Worm (Caenorhabditis elegans) whole organism, early embryonic: ENCODE measurements around the gene B0524.6.

Experiments
- B0310.2 ChIP-seq: sonication (generic microtip); optimal IDR thresholded peaks from 2 replicates; lab custom pipeline; 2016; ENCODE audit warnings: mild to moderate bottlenecking, missing genetic modification characterization, missing compliant biosample characterization
- F13C5.2 ChIP-seq: sonication (generic microtip); optimal IDR thresholded peaks from 2 replicates; lab custom pipeline; 2017; ENCODE audit warnings: mild to moderate bottlenecking, missing genetic modification characterization, inconsistent platforms, missing compliant biosample characterization
- aly-1 ChIP-seq: sonication (generic microtip); optimal IDR thresholded peaks from 2 replicates; lab custom pipeline; 2016; ENCODE audit warnings: missing genetic modification characterization, missing compliant biosample characterization
- ama-1 ChIP-seq: fragments of 150-350 bp; optimal IDR thresholded peaks from 2 replicates; lab custom pipeline; 2014
- ceh-13 ChIP-seq: fragments of 200-800 bp; sonication (Bioruptor generic); optimal IDR thresholded peaks from 2 replicates; lab custom pipeline; 2018; ENCODE audit warnings: mild to moderate bottlenecking, missing genetic modification characterization, missing compliant biosample characterization
- flt-1 ChIP-seq: fragments of 200-800 bp; sonication (Bioruptor generic); IDR thresholded peaks from 2 replicates; pipeline ENCODE4 v1.3.6; 2022; ENCODE audit warnings: missing genetic modification characterization, missing compliant biosample characterization
- hmg-4 ChIP-seq: fragments of 200-800 bp; sonication (Bioruptor generic); optimal IDR thresholded peaks from 2 replicates; lab custom pipeline; 2018; ENCODE audit warnings: mild to moderate bottlenecking, missing genetic modification characterization, missing compliant biosample characterization
- pes-1 ChIP-seq: fragments of 200-800 bp; sonication (Bioruptor generic); IDR thresholded peaks from 2 replicates; pipeline ENCODE4 v1.3.6; 2022; ENCODE audit warnings: missing genetic modification reagents, missing genetic modification characterization, missing compliant biosample characterization
- tbx-11 ChIP-seq: fragments of 200-800 bp; sonication (Bioruptor generic); IDR thresholded peaks from 2 replicates; pipeline ENCODE4 v1.3.6; 2022; ENCODE audit warnings: missing genetic modification characterization, missing compliant biosample characterization
- tbx-37 ChIP-seq: fragments of 200-800 bp; sonication (Bioruptor generic); conservative IDR thresholded peaks from 2 replicates; pipeline ENCODE4 v1.3.6; 2022; ENCODE audit warnings: missing genetic modification reagents, missing genetic modification characterization, missing compliant biosample characterization
- tra-4 ChIP-seq: sonication (generic microtip); optimal IDR thresholded peaks from 2 replicates; lab custom pipeline; 2017; ENCODE audit warnings: missing genetic modification characterization, missing compliant biosample characterization

- TF ChIP-seq tbx-37 (no peak), F13C5.2 (tag; lab: Kevin White, UChicago) (no peak), ama-1 (lab: Kevin White, UChicago) (no peak), pes-1 (GFP tag; lab: Robert Waterston, UW) (no peak), hmg-4 (GFP tag; lab: Kevin White, UChicago) (no peak), tra-4 (no peak), tbx-11 (GFP tag; lab: Robert Waterston, UW) (no peak), B0310.2 (tag; lab: Kevin White, UChicago) (no peak), aly-1 (no peak), flt-1 (GFP tag; lab: Robert Waterston, UW) (no peak), ceh-13 (no peak)
Measured at ce11 chrIII:1922516-1922915, 17.1 kb upstream of the B0524.6 start.
